Worm (Caenorhabditis elegans) whole organism, mixed stage, embryonic: ENCODE measurements around the gene F20B10.3.
A peak's percentile ranks its signal among the peaks of the same experiment; 100 is the strongest.

Source experiments
- blmp-1 ChIP-seq: fragments of 150-350 bp; optimal IDR thresholded peaks from 2 replicates; lab custom pipeline; 2014; ENCODE audit warnings: missing biosample characterization, missing genetic modification characterization
- ceh-43 ChIP-seq: fragments of 200-800 bp; sonication (Bioruptor generic); optimal IDR thresholded peaks from 2 replicates; lab custom pipeline; 2018; ENCODE audit warnings: mild to moderate bottlenecking, missing genetic modification characterization, moderate library complexity, missing compliant biosample characterization
- elt-3 ChIP-seq: fragments of 150-350 bp; optimal IDR thresholded peaks from 2 replicates; lab custom pipeline; 2014; ENCODE audit warnings: missing biosample characterization, missing genetic modification characterization
- lin-13 ChIP-seq: fragments of 150-350 bp; optimal IDR thresholded peaks from 2 replicates; lab custom pipeline; 2014; ENCODE audit warnings: missing biosample characterization, missing genetic modification characterization
- mep-1 ChIP-seq: fragments of 150-350 bp; optimal IDR thresholded peaks from 2 replicates; lab custom pipeline; 2017; ENCODE audit warnings: missing biosample characterization, missing genetic modification reagents, missing genetic modification characterization, inconsistent platforms
- nhr-12 ChIP-seq: fragments of 150-350 bp; optimal IDR thresholded peaks from 2 replicates; lab custom pipeline; 2014; ENCODE audit warnings: missing biosample characterization, missing genetic modification characterization
- nhr-2 ChIP-seq: fragments of 150-350 bp; optimal IDR thresholded peaks from 2 replicates; lab custom pipeline; 2014; ENCODE audit warnings: missing biosample characterization, missing genetic modification characterization
- nhr-237 ChIP-seq: fragments of 150-350 bp; optimal IDR thresholded peaks from 2 replicates; lab custom pipeline; 2014; ENCODE audit warnings: missing biosample characterization, missing genetic modification characterization
- pha-4 ChIP-seq: fragments of 150-350 bp; optimal IDR thresholded peaks from 2 replicates; lab custom pipeline; 2018; ENCODE audit warnings: missing biosample characterization, missing genetic modification reagents, missing genetic modification characterization
- snpc-4 ChIP-seq: fragments of 150-350 bp; optimal IDR thresholded peaks from 2 replicates; lab custom pipeline; 2014; ENCODE audit warnings: missing biosample characterization, missing genetic modification characterization
- unc-39 ChIP-seq: fragments of 150-350 bp; optimal IDR thresholded peaks from 2 replicates; lab custom pipeline; 2014; ENCODE audit warnings: missing biosample characterization, missing genetic modification characterization
- unc-62 ChIP-seq: fragments of 150-350 bp; optimal IDR thresholded peaks from 2 replicates; lab custom pipeline; 2014; ENCODE audit warnings: missing biosample characterization, missing genetic modification reagents, missing genetic modification characterization
- ztf-11 ChIP-seq: fragments of 150-350 bp; optimal IDR thresholded peaks from 2 replicates; lab custom pipeline; 2014; ENCODE audit warnings: missing biosample characterization, missing genetic modification characterization

DNA sequence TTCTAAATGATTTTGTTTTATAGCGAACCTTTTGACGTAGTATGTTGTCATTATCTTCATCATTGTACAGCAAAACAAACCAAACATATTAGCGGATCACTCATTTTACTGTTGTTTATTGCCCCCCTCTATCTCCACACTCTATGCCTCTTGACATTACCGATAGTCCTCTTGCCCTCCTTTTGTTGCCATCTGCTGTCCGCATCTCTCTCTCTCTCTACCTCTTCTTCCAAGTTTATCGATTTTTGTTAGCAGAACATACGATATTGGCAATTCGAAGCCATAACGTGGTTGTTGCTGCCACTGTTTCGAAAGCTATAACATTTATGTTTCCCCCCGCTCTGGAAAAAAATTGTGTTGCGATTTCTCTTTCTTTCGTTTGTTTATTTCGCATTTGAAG lies 10.1 kb upstream of the F20B10.3 start:
- TF ChIP-seq unc-39 (tag; lab: Kevin White, UChicago) (no peak), blmp-1 (tag; lab: Kevin White, UChicago) (no peak), nhr-2 (tag; lab: Kevin White, UChicago) (peak; percentile 59), mep-1 (tag; lab: Kevin White, UChicago) (no peak), nhr-237 (tag; lab: Kevin White, UChicago) (no peak), ztf-11 (tag; lab: Kevin White, UChicago) (no peak), nhr-12 (tag; lab: Kevin White, UChicago) (no peak), pha-4 (tag; lab: Kevin White, UChicago) (no peak), lin-13 (tag; lab: Kevin White, UChicago) (no peak), snpc-4 (no peak), ceh-43 (GFP tag; lab: Kevin White, UChicago) (no peak), unc-62 (no peak), elt-3 (tag; lab: Kevin White, UChicago) (no peak)
